Fruit fly (Drosophila melanogaster): ENCODE results near the gene dpr18.

- TF ChIP-seq CTCF (optimal IDR thresholded peaks at IDR 0.05), result no peak
- no peak for TF ChIP-seq CG8478 (optimal IDR thresholded peaks at IDR 0.05)
Observed at dm6 chrX:16072658-16073374, 9.3 kb downstream of the dpr18 start.

Data from S2 (cell line).